Worm (Caenorhabditis elegans) whole organism, L4 larva: Measurements from ENCODE around the gene arrd-1.
"Not testable (repeated sequence)": the region's sequence is repeated elsewhere in the genome, so short reads cannot be mapped to it uniquely, and the experiment has no call there.

ENCODE experiments used
- F10B5.3 ChIP-seq: sonication (generic microtip); optimal IDR thresholded peaks from 2 replicates; lab custom pipeline; 2016; ENCODE audit warnings: mild to moderate bottlenecking, missing genetic modification characterization, missing compliant biosample characterization
- F26F4.8 ChIP-seq: fragments of 200-800 bp; sonication (Bioruptor generic); conservative IDR thresholded peaks from 2 replicates; pipeline ENCODE4 v1.3.6; 2022; ENCODE audit warnings: missing genetic modification characterization, missing compliant biosample characterization
- F44E2.7 ChIP-seq: fragments of 200-800 bp; sonication (Bioruptor generic); IDR thresholded peaks from 2 replicates; pipeline ENCODE4 v2.1.2; 2022; ENCODE audit warnings: missing genetic modification characterization, missing compliant biosample characterization
- R02D3.7 ChIP-seq: fragments of 150-350 bp; sonication (generic microtip); optimal IDR thresholded peaks from 3 replicates; lab custom pipeline; 2014; ENCODE audit warnings: missing biosample characterization, missing genetic modification characterization
- Y105C5A.15 ChIP-seq: fragments of 200-800 bp; sonication (Bioruptor generic); IDR thresholded peaks from 2 replicates; pipeline ENCODE4 v1.3.6; 2022; ENCODE audit warnings: missing genetic modification characterization, missing compliant biosample characterization
- Y75B8A.6 ChIP-seq: fragments of 200-800 bp; sonication (Bioruptor generic); IDR thresholded peaks from 2 replicates; pipeline ENCODE4 v1.3.6; 2022; ENCODE audit warnings: missing genetic modification reagents, missing genetic modification characterization, missing compliant biosample characterization
- aha-1 ChIP-seq: fragments of 150-350 bp; peaks from one replicate; lab custom pipeline; 2014; ENCODE audit warnings: missing biosample characterization, missing genetic modification characterization
- ceh-28 ChIP-seq: fragments of 150-350 bp; optimal IDR thresholded peaks from 2 replicates; lab custom pipeline; 2014; ENCODE audit warnings: missing biosample characterization, missing genetic modification reagents, missing genetic modification characterization
- ceh-82 ChIP-seq: sonication (generic microtip); optimal IDR thresholded peaks from 2 replicates; lab custom pipeline; 2017; ENCODE audit warnings: missing biosample characterization, missing genetic modification characterization
- ctbp-1 ChIP-seq: fragments of 200-800 bp; sonication (Bioruptor generic); IDR thresholded peaks from 2 replicates; pipeline ENCODE4 v1.3.6; 2022; ENCODE audit warnings: missing genetic modification reagents, missing genetic modification characterization, missing compliant biosample characterization
- daf-16 ChIP-seq, 3 experiments: sonication (generic microtip); optimal IDR thresholded peaks; 2 replicates each; lab custom pipeline; 2016 to 2017; ENCODE audit warnings: missing genetic modification characterization in 3 of 3, missing genetic modification reagents in 3 of 3, mild to moderate bottlenecking in 2 of 3, missing compliant biosample characterization in 2 of 3, missing biosample characterization in 1 of 3, moderate library complexity in 1 of 3
- daf-8 ChIP-seq: fragments of 200-800 bp; sonication (Bioruptor generic); IDR thresholded peaks from 2 replicates; pipeline ENCODE4 v1.3.6; 2022; ENCODE audit warnings: missing genetic modification characterization, missing compliant biosample characterization
- dpl-1 ChIP-seq: fragments of 150-350 bp; optimal IDR thresholded peaks from 2 replicates; lab custom pipeline; 2014; ENCODE audit warnings: missing biosample characterization, missing genetic modification reagents, missing genetic modification characterization
- duxl-1 ChIP-seq: sonication (generic microtip); optimal IDR thresholded peaks from 2 replicates; lab custom pipeline; 2016; ENCODE audit warnings: mild to moderate bottlenecking, missing genetic modification characterization, moderate library complexity, missing compliant biosample characterization; ENCODE audit not compliant: poor library complexity
- dve-1 ChIP-seq: sonication (generic microtip); optimal IDR thresholded peaks from 2 replicates; lab custom pipeline; 2017; ENCODE audit warnings: antibody characterized with exemption, mild to moderate bottlenecking, missing genetic modification characterization, missing compliant biosample characterization; ENCODE audit not compliant: insufficient read depth
- egl-43 ChIP-seq: fragments of 200-800 bp; sonication (Bioruptor generic); IDR thresholded peaks from 2 replicates; pipeline ENCODE4 v1.3.6; 2022; ENCODE audit warnings: missing genetic modification reagents, missing genetic modification characterization, missing compliant biosample characterization
- fkh-10 ChIP-seq: fragments of 150-350 bp; optimal IDR thresholded peaks from 2 replicates; lab custom pipeline; 2014; ENCODE audit warnings: missing biosample characterization, missing genetic modification reagents, missing genetic modification characterization
- hlh-11 ChIP-seq: fragments of 200-800 bp; sonication (Bioruptor generic); optimal IDR thresholded peaks from 2 replicates; lab custom pipeline; 2018; ENCODE audit warnings: mild to moderate bottlenecking, missing genetic modification characterization, missing compliant biosample characterization
- hmg-1.1 ChIP-seq: fragments of 200-800 bp; sonication (Bioruptor generic); IDR thresholded peaks from 2 replicates; pipeline ENCODE4 v1.3.6; 2022; ENCODE audit warnings: missing genetic modification reagents, missing genetic modification characterization, missing compliant biosample characterization
- jun-1 ChIP-seq: fragments of 150-350 bp; optimal IDR thresholded peaks from 2 replicates; lab custom pipeline; 2014; ENCODE audit warnings: missing biosample characterization, missing genetic modification reagents, missing genetic modification characterization
- lin-38 ChIP-seq: fragments of 200-800 bp; sonication (Bioruptor generic); IDR thresholded peaks from 2 replicates; pipeline ENCODE4 v1.3.6; 2022; ENCODE audit warnings: missing genetic modification reagents, missing genetic modification characterization, missing compliant biosample characterization
- madf-9 ChIP-seq: fragments of 200-800 bp; sonication (Bioruptor generic); conservative IDR thresholded peaks from 2 replicates; pipeline ENCODE4 v1.3.6; 2022; ENCODE audit warnings: missing genetic modification reagents, missing genetic modification characterization, missing compliant biosample characterization
- mep-1 ChIP-seq: fragments of 150-350 bp; sonication (generic microtip); optimal IDR thresholded peaks from 3 replicates; lab custom pipeline; 2014; ENCODE audit warnings: missing biosample characterization, missing genetic modification characterization
- mxl-3 ChIP-seq: fragments of 200-800 bp; sonication (Bioruptor generic); optimal IDR thresholded peaks from 2 replicates; lab custom pipeline; 2018; ENCODE audit warnings: mild to moderate bottlenecking, missing genetic modification characterization, missing compliant biosample characterization
- nhr-102 ChIP-seq: sonication (generic microtip); optimal IDR thresholded peaks from 2 replicates; lab custom pipeline; 2016; ENCODE audit warnings: mild to moderate bottlenecking, missing genetic modification characterization, moderate library complexity, missing compliant biosample characterization
- nhr-111 ChIP-seq: fragments of 200-800 bp; sonication (Bioruptor generic); optimal IDR thresholded peaks from 2 replicates; lab custom pipeline; 2018; ENCODE audit warnings: mild to moderate bottlenecking, missing genetic modification characterization, missing compliant biosample characterization
- nhr-42 ChIP-seq: fragments of 200-800 bp; sonication (Bioruptor generic); IDR thresholded peaks from 2 replicates; pipeline ENCODE4 v1.3.6; 2022; ENCODE audit warnings: missing genetic modification characterization, missing compliant biosample characterization
- nhr-6 ChIP-seq: fragments of 150-350 bp; optimal IDR thresholded peaks from 2 replicates; lab custom pipeline; 2014; ENCODE audit warnings: missing biosample characterization, missing genetic modification characterization
- nhr-77 ChIP-seq: fragments of 150-350 bp; optimal IDR thresholded peaks from 2 replicates; lab custom pipeline; 2014; ENCODE audit warnings: missing biosample characterization, missing genetic modification characterization
- pha-4 ChIP-seq, 2 experiments: fragments of 150-350 bp in 1 of 2; fragments of 200-800 bp in 1 of 2; sonication (Bioruptor generic) in 1 of 2; IDR thresholded peaks in 1 of 2; optimal IDR thresholded peaks in 1 of 2; 2 replicates each; pipeline versions ENCODE4 v1.3.6 to Lab custom; 2014 to 2022; ENCODE audit warnings: missing genetic modification characterization in 2 of 2, missing genetic modification reagents in 2 of 2, missing biosample characterization in 1 of 2, missing compliant biosample characterization in 1 of 2
- rbr-2 ChIP-seq: sonication (generic microtip); optimal IDR thresholded peaks from 2 replicates; lab custom pipeline; 2016; ENCODE audit warnings: missing genotype, missing genetic modification characterization, missing compliant biosample characterization
- skn-1 ChIP-seq: fragments of 150-350 bp; optimal IDR thresholded peaks from 2 replicates; lab custom pipeline; 2014; ENCODE audit warnings: missing biosample characterization, missing genetic modification characterization
- spr-3 ChIP-seq: fragments of 200-800 bp; sonication (Bioruptor generic); optimal IDR thresholded peaks from 2 replicates; lab custom pipeline; 2018; ENCODE audit warnings: mild to moderate bottlenecking, missing genetic modification characterization, missing compliant biosample characterization
- unc-62 ChIP-seq, 3 experiments: fragments of 150-350 bp in 1 of 3; sonication (generic microtip); optimal IDR thresholded peaks in 2 of 3; peaks in 1 of 3; 1 replicate in 1 of 3; 2 replicates in 2 of 3; lab custom pipeline; 2014 to 2017; ENCODE audit warnings: missing biosample characterization in 3 of 3, missing genetic modification characterization in 3 of 3, missing genetic modification reagents in 3 of 3, missing genotype in 1 of 3
- vab-7 ChIP-seq: fragments of 200-800 bp; sonication (Bioruptor generic); IDR thresholded peaks from 2 replicates; pipeline ENCODE4 v1.3.6; 2022; ENCODE audit warnings: missing genetic modification reagents, missing genetic modification characterization, missing compliant biosample characterization
- zip-11 ChIP-seq: fragments of 200-800 bp; sonication (Bioruptor generic); IDR thresholded peaks from 2 replicates; pipeline ENCODE4 v1.3.6; 2022; ENCODE audit warnings: missing genetic modification characterization, missing compliant biosample characterization
- zip-2 ChIP-seq: fragments of 150-350 bp; optimal IDR thresholded peaks from 2 replicates; lab custom pipeline; 2014; ENCODE audit warnings: missing biosample characterization, missing genetic modification characterization

The arrd-1 gene

ce11 chrII:605267-605666, 22.0 kb upstream of the arrd-1 start, which contains the start of gene W04H10.2:
TSS of gene W04H10.2 (plus strand) at chrII:605567.
- TF ChIP-seq mxl-3 (GFP tag; lab: Kevin White, UChicago): no peak
- TF ChIP-seq daf-16 (GFP tag; optimal IDR thresholded peaks at IDR 0.05; lab: Kevin White, UChicago): no peak
- no peak for TF ChIP-seq daf-16 (tag; optimal IDR thresholded peaks at IDR 0.05; lab: Kevin White, UChicago)
- TF ChIP-seq F44E2.7 (GFP tag; lab: Robert Waterston, UW): no peak
- TF ChIP-seq zip-11 (GFP tag; lab: Robert Waterston, UW): no peak

- no peak for TF ChIP-seq aha-1 (tag; lab: Kevin White, UChicago)
- no peak for TF ChIP-seq vab-7
- TF ChIP-seq rbr-2 (tag; lab: Kevin White, UChicago): no peak
- no peak for TF ChIP-seq daf-8 (GFP tag; lab: Robert Waterston, UW)
- no peak for TF ChIP-seq pha-4 (GFP tag; IDR thresholded peaks at IDR 0.05; lab: Robert Waterston, UW)
- TF ChIP-seq pha-4 (tag; optimal IDR thresholded peaks at IDR 0.05; lab: Kevin White, UChicago): no peak
- no peak for TF ChIP-seq nhr-42 (GFP tag; lab: Robert Waterston, UW)
- TF ChIP-seq, all 104 proteins: peak for 0
Observed at ce11 chrII:606033-606432, 21.3 kb upstream of the arrd-1 start, which contains the start of gene W04H10.5. TSS of gene W04H10.5 (plus strand) at chrII:606333.

- TF ChIP-seq dve-1 (tag; lab: Kevin White, UChicago): no peak
- peak in 1 of 2 experiments; percentile 10 for TF ChIP-seq unc-62 (GFP tag; optimal IDR thresholded peaks at IDR 0.05 in 1 of 2; lab: Kevin White, UChicago)
- TF ChIP-seq unc-62 (tag; optimal IDR thresholded peaks at IDR 0.05; lab: Kevin White, UChicago): no peak
Observed at ce11 chrII:608341-608740, 19.0 kb upstream of the arrd-1 start, which contains the start of gene W04H10.6. TSS of gene W04H10.6 (minus strand) at chrII:608441.

- TF ChIP-seq madf-9 (GFP tag; lab: Robert Waterston, UW): no peak
- TF ChIP-seq daf-8 (GFP tag; lab: Robert Waterston, UW): no peak
- TF ChIP-seq fkh-10 (GFP tag; lab: Kevin White, UChicago): no peak
- no peak for TF ChIP-seq mep-1 (tag; lab: Kevin White, UChicago)
- TF ChIP-seq F10B5.3: no peak
- TF ChIP-seq nhr-6 (tag; lab: Kevin White, UChicago): no peak
- TF ChIP-seq hmg-1.1 (GFP tag; lab: Robert Waterston, UW): no peak
- TF ChIP-seq spr-3 (GFP tag; lab: Kevin White, UChicago): no peak
Observed at ce11 chrII:608757-609156, 18.5 kb upstream of the arrd-1 start, which contains the start of gene W04H10.1. TSS of gene W04H10.1 (plus strand) at chrII:609057.

ce11 chrII:612361-612760, 14.9 kb upstream of the arrd-1 start, which contains the start of gene clec-118:
TSS of gene clec-118 (minus strand) at chrII:612461.
- not testable (repeated sequence) for TF ChIP-seq Y75B8A.6; duxl-1 (tag; lab: Kevin White, UChicago); egl-43

DNA sequence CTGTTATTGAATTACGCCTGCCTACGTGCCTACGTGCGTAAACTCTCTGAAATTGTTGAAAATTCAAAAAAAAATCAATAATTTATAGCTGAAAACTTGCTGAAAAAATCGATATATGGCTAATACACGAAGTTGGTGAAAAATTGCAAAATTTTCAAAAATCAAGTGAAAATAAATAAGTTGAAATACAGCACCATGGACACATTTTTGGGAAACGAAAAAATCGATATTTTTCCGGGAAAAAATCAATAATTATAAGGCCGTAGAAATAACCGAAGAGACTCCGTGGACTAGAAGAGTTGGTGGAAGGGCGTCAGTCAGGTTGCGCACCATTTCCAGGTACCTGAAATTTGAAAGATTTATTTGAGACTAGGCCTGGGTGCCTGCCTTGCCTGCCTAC, 12.6 kb upstream of the arrd-1 start:
- TF ChIP-seq skn-1 (tag; lab: Kevin White, UChicago): no peak
- TF ChIP-seq ceh-28 (tag; lab: Kevin White, UChicago): peak; percentile 65
- peak; percentile 49 for TF ChIP-seq aha-1 (tag; lab: Kevin White, UChicago)
- TF ChIP-seq, all 104 proteins: peak for 2

ce11 chrII:621141-621540, 6.2 kb upstream of the arrd-1 start:
- TF ChIP-seq ceh-82 (tag; lab: Kevin White, UChicago) (no peak), F10B5.3 (no peak), nhr-102 (tag; lab: Kevin White, UChicago) (no peak), hlh-11 (tag; lab: Kevin White, UChicago) (peak; percentile 51), lin-38 (GFP tag; lab: Robert Waterston, UW) (no peak), Y105C5A.15 (GFP tag; lab: Robert Waterston, UW) (no peak), dpl-1 (GFP tag; lab: Kevin White, UChicago) (no peak), nhr-111 (GFP tag; lab: Kevin White, UChicago) (no peak), zip-2 (no peak), mep-1 (tag; lab: Kevin White, UChicago) (peak; percentile 7), dve-1 (tag; lab: Kevin White, UChicago) (peak; percentile 69), unc-62 (GFP tag; optimal IDR thresholded peaks at IDR 0.05 in 1 of 2; lab: Kevin White, UChicago) (peak in 1 of 2 experiments; percentile 37), unc-62 (tag; optimal IDR thresholded peaks at IDR 0.05; lab: Kevin White, UChicago) (no peak), ctbp-1 (GFP tag; lab: Robert Waterston, UW) (no peak), R02D3.7 (no peak), nhr-77 (tag; lab: Kevin White, UChicago) (no peak), mxl-3 (GFP tag; lab: Kevin White, UChicago) (no peak), jun-1 (tag; lab: Kevin White, UChicago) (no peak), egl-43 (no peak), F26F4.8 (GFP tag; lab: Robert Waterston, UW) (no peak)
